Fruit fly (Drosophila melanogaster) whole organism, adult: ENCODE data around the gene Or82a.
A peak's percentile ranks its signal among the peaks of the same experiment; 100 is the strongest.

ENCODE experiments used
- CG11617 ChIP-seq: fragments of 200-800 bp; sonication (Bioruptor generic); optimal IDR thresholded peaks from 2 replicates; lab custom pipeline; 2017; ENCODE audit warnings: mild to moderate bottlenecking, missing biosample characterization, missing genetic modification reagents, missing genetic modification characterization
- CG12768 ChIP-seq: fragments of 200-800 bp; sonication (Bioruptor generic); optimal IDR thresholded peaks from 2 replicates; lab custom pipeline; 2017; ENCODE audit warnings: missing biosample characterization, missing genetic modification characterization, mild to moderate bottlenecking, moderate library complexity, missing genetic modification reagents
- CG14711 ChIP-seq: fragments of 200-800 bp; sonication (Bioruptor generic); optimal IDR thresholded peaks from 2 replicates; lab custom pipeline; 2018; ENCODE audit warnings: missing biosample characterization, mild to moderate bottlenecking, missing genetic modification characterization, moderate library complexity
- CG1620 ChIP-seq: fragments of 200-800 bp; sonication (Bioruptor generic); optimal IDR thresholded peaks from 2 replicates; lab custom pipeline; 2016; ENCODE audit warnings: missing biosample characterization, missing genetic modification characterization
- CG33017 ChIP-seq: fragments of 200-800 bp; sonication (Bioruptor generic); optimal IDR thresholded peaks from 2 replicates; lab custom pipeline; 2018; ENCODE audit warnings: missing biosample characterization, mild to moderate bottlenecking, missing genetic modification characterization, moderate library complexity
- CG5204 ChIP-seq: fragments of 200-800 bp; sonication (Bioruptor generic); optimal IDR thresholded peaks from 2 replicates; lab custom pipeline; 2016; ENCODE audit warnings: missing biosample characterization, missing genetic modification characterization
- CG7045 ChIP-seq: fragments of 200-800 bp; sonication (Bioruptor generic); optimal IDR thresholded peaks from 2 replicates; lab custom pipeline; 2017; ENCODE audit warnings: missing biosample characterization, mild to moderate bottlenecking, missing genetic modification characterization
- CG7101 ChIP-seq: fragments of 200-800 bp; sonication (Bioruptor generic); optimal IDR thresholded peaks from 2 replicates; lab custom pipeline; 2018; ENCODE audit warnings: missing biosample characterization, mild to moderate bottlenecking, missing genetic modification characterization, moderate library complexity
- Clk ChIP-seq: fragments of 200-800 bp; sonication (Bioruptor generic); optimal IDR thresholded peaks from 2 replicates; lab custom pipeline; 2017; ENCODE audit warnings: missing biosample characterization, missing genetic modification characterization
- Crg-1 ChIP-seq: fragments of 200-800 bp; sonication (Bioruptor generic); optimal IDR thresholded peaks from 2 replicates; lab custom pipeline; 2016; ENCODE audit warnings: missing biosample characterization, missing genetic modification characterization
- Hr96 ChIP-seq: fragments of 200-800 bp; sonication (Bioruptor generic); optimal IDR thresholded peaks from 2 replicates; lab custom pipeline; 2016; ENCODE audit warnings: missing biosample characterization, missing genetic modification characterization
- Mnt ChIP-seq: fragments of 200-800 bp; sonication (Bioruptor generic); optimal IDR thresholded peaks from 2 replicates; lab custom pipeline; 2016; ENCODE audit warnings: missing biosample characterization, mild to moderate bottlenecking, missing genetic modification characterization
- bab1 ChIP-seq: fragments of 200-800 bp; sonication (Bioruptor generic); optimal IDR thresholded peaks from 3 replicates; lab custom pipeline; 2019; ENCODE audit warnings: missing biosample characterization, mild to moderate bottlenecking, missing genetic modification characterization, moderate library complexity
- cic ChIP-seq: fragments of 200-800 bp; sonication (Bioruptor generic); optimal IDR thresholded peaks from 2 replicates; lab custom pipeline; 2017; ENCODE audit warnings: missing biosample characterization, mild to moderate bottlenecking, missing genetic modification characterization, moderate library complexity
- cnc ChIP-seq, 2 experiments: fragments of >200 bp; optimal IDR thresholded peaks; 2 replicates each; lab custom pipeline; 2017
- kay ChIP-seq: fragments of 200-800 bp; sonication (Bioruptor generic); peaks from one replicate; lab custom pipeline; 2016; ENCODE audit warnings: missing biosample characterization, missing genetic modification characterization, borderline replicate concordance
- ovo ChIP-seq: fragments of 200-800 bp; sonication (Bioruptor generic); optimal IDR thresholded peaks from 2 replicates; lab custom pipeline; 2016; ENCODE audit warnings: missing biosample characterization, missing genetic modification characterization
- pad ChIP-seq: fragments of 200-800 bp; sonication (Bioruptor generic); optimal IDR thresholded peaks from 3 replicates; lab custom pipeline; 2017; ENCODE audit warnings: missing biosample characterization, missing genetic modification characterization, mild to moderate bottlenecking, moderate library complexity, missing genetic modification reagents
- tj ChIP-seq: fragments of 200-800 bp; sonication (Bioruptor generic); optimal IDR thresholded peaks from 3 replicates; lab custom pipeline; 2017; ENCODE audit warnings: missing biosample characterization, mild to moderate bottlenecking, missing genetic modification characterization, moderate library complexity
- toe ChIP-seq: fragments of 200-800 bp; sonication (Bioruptor generic); optimal IDR thresholded peaks from 2 replicates; lab custom pipeline; 2016; ENCODE audit warnings: missing biosample characterization, missing genetic modification characterization

The Or82a gene

DNA sequence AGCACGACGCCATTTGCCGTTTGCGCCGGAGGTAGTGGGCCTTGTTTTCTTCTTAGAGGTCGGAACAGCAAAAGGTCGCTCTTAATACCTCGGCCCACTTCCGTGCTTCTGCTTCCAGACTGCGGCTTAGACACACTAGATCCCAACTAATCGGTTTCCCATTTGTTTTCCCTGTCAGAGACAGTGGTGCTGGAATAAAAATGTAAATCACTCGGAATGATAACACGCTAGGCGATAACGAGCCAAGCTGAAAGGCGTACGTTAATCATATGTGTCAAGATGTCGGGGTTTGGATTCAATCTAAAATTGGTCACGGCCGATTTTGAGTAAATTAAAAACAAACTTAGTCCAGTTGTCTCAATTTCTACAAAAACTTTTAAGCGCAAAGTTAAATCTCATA, 37.9 kb downstream of the Or82a start, which contains the start of gene Nepl11:
Gene Nepl11, minus strand, starts transcription at position 152 of the 400 bp plus-strand sequence.
- TF ChIP-seq CG33017 (tag; lab: Kevin White, UChicago), result no peak
- TF ChIP-seq CG7101 (tag; lab: Kevin White, UChicago), result no peak
- TF ChIP-seq kay, result no peak
- TF ChIP-seq CG5204 (GFP tag; lab: Kevin White, UChicago), result no peak
- TF ChIP-seq CG7045 (GFP tag; lab: Kevin White, UChicago), result no peak
- no peak for TF ChIP-seq Hr96 (GFP tag; lab: Kevin White, UChicago)

DNA sequence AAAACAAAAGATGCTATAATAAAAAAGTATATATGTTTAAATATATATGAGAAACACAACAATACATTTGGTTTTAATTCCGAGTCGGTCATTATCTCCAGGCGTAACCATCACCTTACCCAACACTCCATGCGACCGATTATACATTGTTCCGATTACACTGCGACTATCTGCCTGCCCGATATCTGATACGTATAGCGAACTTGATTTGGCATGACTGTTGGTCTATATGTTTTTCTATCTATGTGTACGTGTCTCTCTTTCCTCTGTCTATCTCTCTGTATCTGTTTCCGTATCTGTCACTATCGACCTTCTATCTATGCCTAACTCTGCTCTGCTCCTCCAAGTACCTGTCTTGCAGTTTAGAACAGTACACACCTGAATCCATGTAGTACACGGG, 44.7 kb downstream of the Or82a start:
- no peak for TF ChIP-seq kay
- no peak for TF ChIP-seq toe (GFP tag; lab: Kevin White, UChicago)

dm6 chr3R:4307664-4308416, 51.1 kb downstream of the Or82a start, which contains the start of gene MP1:
TSS of gene MP1 (plus strand) at chr3R:4307908.
- TF ChIP-seq Mnt (GFP tag; lab: Kevin White, UChicago) (no peak), CG1620 (GFP tag; lab: Kevin White, UChicago) (no peak), CG5204 (GFP tag; lab: Kevin White, UChicago) (no peak), ovo (GFP tag; lab: Kevin White, UChicago) (no peak), CG33017 (tag; lab: Kevin White, UChicago) (no peak), cic (GFP tag; lab: Kevin White, UChicago) (peak; percentile 35), CG7045 (GFP tag; lab: Kevin White, UChicago) (no peak), CG12768 (GFP tag; lab: Kevin White, UChicago) (no peak), CG14711 (tag; lab: Kevin White, UChicago) (no peak), Clk (GFP tag; lab: Kevin White, UChicago) (no peak), Hr96 (GFP tag; lab: Kevin White, UChicago) (no peak), bab1 (GFP tag; lab: Kevin White, UChicago) (peak; percentile 49), CG11617 (no peak), tj (GFP tag; lab: Kevin White, UChicago) (peak; percentile 62), CG7101 (tag; lab: Kevin White, UChicago) (no peak), cnc (optimal IDR thresholded peaks at IDR 0.05; lab: Kevin White, UChicago) (no peak), pad (GFP tag; lab: Kevin White, UChicago) (no peak), Crg-1 (GFP tag; lab: Kevin White, UChicago) (no peak), kay (no peak)
